Worm (Caenorhabditis elegans): ENCODE results near the gene srxa-15.

Gene srxa-15

ce11 chrV:20666905-20667304 lies 24.9 kb downstream of the srxa-15 start, which contains the start of gene mlt-11:
mlt-11 (plus strand) TSS chrV:20667205.
- TF ChIP-seq tbx-8 (GFP tag; optimal IDR thresholded peaks at IDR 0.05) = no peak
- TF ChIP-seq mab-5 (tag; optimal IDR thresholded peaks at IDR 0.05) = no peak
- TF ChIP-seq ceh-83 (GFP tag; optimal IDR thresholded peaks at IDR 0.05) = no peak
- TF ChIP-seq elt-3 (tag; optimal IDR thresholded peaks at IDR 0.05) = no peak
- no peak for TF ChIP-seq hlh-1 (tag; optimal IDR thresholded peaks at IDR 0.05)
- no peak for TF ChIP-seq ceh-39 (tag; optimal IDR thresholded peaks at IDR 0.05)
- TF ChIP-seq unc-62 (GFP tag; optimal IDR thresholded peaks at IDR 0.05) = no peak
- no peak for TF ChIP-seq bed-3 (GFP tag; optimal IDR thresholded peaks at IDR 0.05)
- no peak for TF ChIP-seq cnd-1 (tag; optimal IDR thresholded peaks at IDR 0.05)
- no peak for TF ChIP-seq M03D4.4 (tag; optimal IDR thresholded peaks at IDR 0.05)
- TF ChIP-seq ceh-43 (GFP tag; optimal IDR thresholded peaks at IDR 0.05) = no peak
- TF ChIP-seq elt-1 (tag; optimal IDR thresholded peaks at IDR 0.05; ENCODE audit: borderline replicate concordance, insufficient read depth) = no peak
- TF ChIP-seq sptf-1 (tag; optimal IDR thresholded peaks at IDR 0.05) = no peak
- TF ChIP-seq unc-120 (tag; optimal IDR thresholded peaks at IDR 0.05; ENCODE audit: poor library complexity, severe bottlenecking) = no peak
- no peak for TF ChIP-seq nhr-2 (tag; optimal IDR thresholded peaks at IDR 0.05)

- TF ChIP-seq unc-39 (tag; optimal IDR thresholded peaks at IDR 0.05) (no peak), lin-32 (GFP tag; optimal IDR thresholded peaks at IDR 0.05) (no peak), sem-2 (GFP tag; optimal IDR thresholded peaks at IDR 0.05) (peak; percentile 14), sptf-1 (tag; optimal IDR thresholded peaks at IDR 0.05) (no peak), elt-1 (tag; optimal IDR thresholded peaks at IDR 0.05; ENCODE audit: borderline replicate concordance, insufficient read depth) (no peak), ceh-39 (tag; optimal IDR thresholded peaks at IDR 0.05) (no peak)
Observed at ce11 chrV:20670625-20671024, 28.6 kb downstream of the srxa-15 start.

ce11 chrV:20680189-20680588 lies 38.2 kb downstream of the srxa-15 start:
- TF ChIP-seq nhr-2 (tag; optimal IDR thresholded peaks at IDR 0.05) (no peak), drap-1 (GFP tag; optimal IDR thresholded peaks at IDR 0.05) (no peak), blmp-1 (tag; optimal IDR thresholded peaks at IDR 0.05) (no peak), hlh-1 (tag; optimal IDR thresholded peaks at IDR 0.05) (no peak), tbx-8 (GFP tag; optimal IDR thresholded peaks at IDR 0.05) (no peak), elt-3 (tag; optimal IDR thresholded peaks at IDR 0.05) (no peak), ces-1 (GFP tag; optimal IDR thresholded peaks at IDR 0.05) (no peak), sptf-1 (tag; optimal IDR thresholded peaks at IDR 0.05) (no peak)

ce11 chrV:20681120-20681519 lies 39.1 kb downstream of the srxa-15 start, which contains the start of gene srsx-35:
srsx-35 (plus strand) TSS chrV:20681420.
- TF ChIP-seq nhr-2 (tag; optimal IDR thresholded peaks at IDR 0.05) (no peak), drap-1 (GFP tag; optimal IDR thresholded peaks at IDR 0.05) (no peak), pha-4 (tag; optimal IDR thresholded peaks at IDR 0.05) (no peak), nhr-28 (tag; optimal IDR thresholded peaks at IDR 0.05) (no peak), nhr-12 (tag; optimal IDR thresholded peaks at IDR 0.05) (no peak), sptf-1 (tag; optimal IDR thresholded peaks at IDR 0.05) (no peak), hlh-1 (tag; optimal IDR thresholded peaks at IDR 0.05) (no peak), ceh-43 (GFP tag; optimal IDR thresholded peaks at IDR 0.05) (no peak), M03D4.4 (tag; optimal IDR thresholded peaks at IDR 0.05) (no peak), snpc-4 (tag; optimal IDR thresholded peaks at IDR 0.05) (no peak), bed-3 (GFP tag; optimal IDR thresholded peaks at IDR 0.05) (no peak)

- TF ChIP-seq sptf-1 (tag; optimal IDR thresholded peaks at IDR 0.05) (no peak), ceh-39 (tag; optimal IDR thresholded peaks at IDR 0.05) (no peak), tbx-8 (GFP tag; optimal IDR thresholded peaks at IDR 0.05) (no peak), nhr-28 (tag; optimal IDR thresholded peaks at IDR 0.05) (no peak), nhr-237 (tag; optimal IDR thresholded peaks at IDR 0.05) (no peak), cnd-1 (tag; optimal IDR thresholded peaks at IDR 0.05) (no peak), hlh-1 (tag; optimal IDR thresholded peaks at IDR 0.05) (no peak), nhr-76 (tag; optimal IDR thresholded peaks at IDR 0.05) (no peak), zip-8 (tag; optimal IDR thresholded peaks at IDR 0.05) (no peak), nhr-2 (tag; optimal IDR thresholded peaks at IDR 0.05) (no peak), elt-3 (tag; optimal IDR thresholded peaks at IDR 0.05) (no peak), M03D4.4 (tag; optimal IDR thresholded peaks at IDR 0.05) (no peak), sem-2 (GFP tag; optimal IDR thresholded peaks at IDR 0.05) (no peak), lsy-2 (tag; optimal IDR thresholded peaks at IDR 0.05) (no peak), unc-39 (tag; optimal IDR thresholded peaks at IDR 0.05) (no peak), unc-120 (tag; optimal IDR thresholded peaks at IDR 0.05; ENCODE audit: poor library complexity, severe bottlenecking) (no peak), mab-5 (tag; optimal IDR thresholded peaks at IDR 0.05) (no peak)
Observed at ce11 chrV:20681824-20682223, 39.8 kb downstream of the srxa-15 start.

- no peak for TF ChIP-seq nhr-28 (tag; optimal IDR thresholded peaks at IDR 0.05)
- TF ChIP-seq unc-39 (tag; optimal IDR thresholded peaks at IDR 0.05) = no peak
- TF ChIP-seq unc-120 (tag; optimal IDR thresholded peaks at IDR 0.05; ENCODE audit: poor library complexity, severe bottlenecking) = no peak
- TF ChIP-seq sem-2 (GFP tag; optimal IDR thresholded peaks at IDR 0.05) = no peak
- TF ChIP-seq lin-32 (GFP tag; optimal IDR thresholded peaks at IDR 0.05) = no peak
- TF ChIP-seq blmp-1 (tag; optimal IDR thresholded peaks at IDR 0.05) = no peak
- no peak for TF ChIP-seq pha-4 (tag; optimal IDR thresholded peaks at IDR 0.05)
- no peak for TF ChIP-seq lin-13 (tag; optimal IDR thresholded peaks at IDR 0.05)
- TF ChIP-seq M03D4.4 (tag; optimal IDR thresholded peaks at IDR 0.05) = no peak
- TF ChIP-seq snpc-4 (tag; optimal IDR thresholded peaks at IDR 0.05) = no peak
Observed at ce11 chrV:20682309-20682708, 40.3 kb downstream of the srxa-15 start.

All from whole organism, mixed stage, embryonic.